Worm (Caenorhabditis elegans) whole organism, early embryonic: ENCODE results near the gene csp-1.

Experiments
- B0310.2 ChIP-seq: sonication (generic microtip); optimal IDR thresholded peaks from 2 replicates; lab custom pipeline; 2016; ENCODE audit warnings: mild to moderate bottlenecking, missing genetic modification characterization, missing compliant biosample characterization
- F13C5.2 ChIP-seq: sonication (generic microtip); optimal IDR thresholded peaks from 2 replicates; lab custom pipeline; 2017; ENCODE audit warnings: mild to moderate bottlenecking, missing genetic modification characterization, inconsistent platforms, missing compliant biosample characterization
- aly-1 ChIP-seq: sonication (generic microtip); optimal IDR thresholded peaks from 2 replicates; lab custom pipeline; 2016; ENCODE audit warnings: missing genetic modification characterization, missing compliant biosample characterization
- ama-1 ChIP-seq: fragments of 150-350 bp; optimal IDR thresholded peaks from 2 replicates; lab custom pipeline; 2014
- ceh-13 ChIP-seq: fragments of 200-800 bp; sonication (Bioruptor generic); optimal IDR thresholded peaks from 2 replicates; lab custom pipeline; 2018; ENCODE audit warnings: mild to moderate bottlenecking, missing genetic modification characterization, missing compliant biosample characterization
- ceh-36 ChIP-seq: sonication (generic microtip); optimal IDR thresholded peaks from 2 replicates; lab custom pipeline; 2016; ENCODE audit warnings: missing genetic modification characterization, inconsistent platforms, missing compliant biosample characterization
- ets-7 ChIP-seq: sonication (generic microtip); optimal IDR thresholded peaks from 2 replicates; lab custom pipeline; 2016; ENCODE audit warnings: missing genotype, missing genetic modification characterization, missing compliant biosample characterization
- flt-1 ChIP-seq: fragments of 200-800 bp; sonication (Bioruptor generic); IDR thresholded peaks from 2 replicates; pipeline ENCODE4 v1.3.6; 2022; ENCODE audit warnings: missing genetic modification characterization, missing compliant biosample characterization
- hmbx-1 ChIP-seq: sonication (generic microtip); optimal IDR thresholded peaks from 2 replicates; lab custom pipeline; 2016; ENCODE audit warnings: mild to moderate bottlenecking, missing genetic modification characterization, missing compliant biosample characterization
- hmg-4 ChIP-seq: fragments of 200-800 bp; sonication (Bioruptor generic); optimal IDR thresholded peaks from 2 replicates; lab custom pipeline; 2018; ENCODE audit warnings: mild to moderate bottlenecking, missing genetic modification characterization, missing compliant biosample characterization
- hnd-1 ChIP-seq: sonication (generic microtip); optimal IDR thresholded peaks from 2 replicates; lab custom pipeline; 2016; ENCODE audit warnings: missing genetic modification characterization, missing compliant biosample characterization
- pes-1 ChIP-seq: fragments of 200-800 bp; sonication (Bioruptor generic); IDR thresholded peaks from 2 replicates; pipeline ENCODE4 v1.3.6; 2022; ENCODE audit warnings: missing genetic modification reagents, missing genetic modification characterization, missing compliant biosample characterization
- scrt-1 ChIP-seq: fragments of 200-800 bp; sonication (Bioruptor generic); IDR thresholded peaks from 2 replicates; pipeline ENCODE4 v1.3.6; 2022; ENCODE audit warnings: missing genetic modification characterization, missing compliant biosample characterization
- sea-1 ChIP-seq: fragments of 200-800 bp; sonication (Bioruptor generic); conservative IDR thresholded peaks from 2 replicates; pipeline ENCODE4 v1.3.6; 2022; ENCODE audit warnings: missing genetic modification characterization, missing compliant biosample characterization
- tbx-11 ChIP-seq: fragments of 200-800 bp; sonication (Bioruptor generic); IDR thresholded peaks from 2 replicates; pipeline ENCODE4 v1.3.6; 2022; ENCODE audit warnings: missing genetic modification characterization, missing compliant biosample characterization
- tbx-37 ChIP-seq: fragments of 200-800 bp; sonication (Bioruptor generic); conservative IDR thresholded peaks from 2 replicates; pipeline ENCODE4 v1.3.6; 2022; ENCODE audit warnings: missing genetic modification reagents, missing genetic modification characterization, missing compliant biosample characterization
- tra-4 ChIP-seq: sonication (generic microtip); optimal IDR thresholded peaks from 2 replicates; lab custom pipeline; 2017; ENCODE audit warnings: missing genetic modification characterization, missing compliant biosample characterization

Gene csp-1

DNA sequence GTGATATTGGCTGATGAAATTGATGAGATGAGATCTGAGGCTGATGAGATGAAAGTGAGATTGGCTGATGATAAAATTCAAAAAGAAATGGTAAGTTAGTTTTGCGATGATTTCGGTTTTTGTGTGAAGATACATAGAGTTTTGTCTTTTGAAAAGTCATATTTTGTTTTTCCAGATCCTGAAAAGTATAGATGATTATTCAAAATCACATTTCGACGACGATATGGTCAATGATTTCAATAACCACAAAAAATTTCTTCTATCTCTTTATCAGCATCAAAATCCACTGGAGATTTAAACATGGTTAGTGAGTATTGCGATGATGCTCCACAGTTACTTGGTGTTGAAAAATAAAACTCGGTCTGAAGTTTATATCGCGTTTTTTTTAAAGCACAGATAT lies at the start of gene csp-1:
csp-1 (plus strand) TSS at position 301 of the 400 bp plus-strand sequence.
- TF ChIP-seq tbx-37 (GFP tag; lab: Robert Waterston, UW) = no peak
- TF ChIP-seq tra-4 (tag; lab: Kevin White, UChicago) = no peak
- no peak for TF ChIP-seq ama-1
- no peak for TF ChIP-seq hnd-1 (tag; lab: Kevin White, UChicago)
- TF ChIP-seq hmg-4 (GFP tag; lab: Kevin White, UChicago) = no peak
- no peak for TF ChIP-seq scrt-1
- TF ChIP-seq ceh-36 (tag; lab: Kevin White, UChicago) = no peak
- no peak for TF ChIP-seq tbx-11
- TF ChIP-seq hmbx-1 (tag; lab: Kevin White, UChicago) = no peak
- TF ChIP-seq ceh-13 = no peak

- TF ChIP-seq tra-4 (tag; lab: Kevin White, UChicago) = no peak
- TF ChIP-seq aly-1 = no peak
- TF ChIP-seq ceh-13 = no peak
- TF ChIP-seq flt-1 (GFP tag; lab: Robert Waterston, UW) = no peak
- TF ChIP-seq hnd-1 (tag; lab: Kevin White, UChicago) = no peak
- no peak for TF ChIP-seq pes-1
- no peak for TF ChIP-seq scrt-1
- no peak for TF ChIP-seq tbx-37 (GFP tag; lab: Robert Waterston, UW)
- TF ChIP-seq ama-1 = no peak
- TF ChIP-seq hmbx-1 (tag; lab: Kevin White, UChicago) = no peak
- TF ChIP-seq ets-7 = no peak
- no peak for TF ChIP-seq tbx-11
- no peak for TF ChIP-seq sea-1 (GFP tag; lab: Robert Waterston, UW)
- no peak for TF ChIP-seq ceh-36 (tag; lab: Kevin White, UChicago)
- TF ChIP-seq hmg-4 (GFP tag; lab: Kevin White, UChicago) = no peak
These were observed 40.5 kb upstream of the csp-1 start for ce11 chrII:13560553-13560952.

- TF ChIP-seq tra-4 (tag; lab: Kevin White, UChicago) (no peak), sea-1 (GFP tag; lab: Robert Waterston, UW) (no peak), ceh-13 (no peak), B0310.2 (tag; lab: Kevin White, UChicago) (no peak), hnd-1 (tag; lab: Kevin White, UChicago) (no peak), tbx-37 (GFP tag; lab: Robert Waterston, UW) (no peak), F13C5.2 (no peak), ama-1 (no peak), aly-1 (no peak), flt-1 (GFP tag; lab: Robert Waterston, UW) (no peak), tbx-11 (no peak), hmbx-1 (tag; lab: Kevin White, UChicago) (no peak), hmg-4 (GFP tag; lab: Kevin White, UChicago) (no peak), ets-7 (no peak), pes-1 (no peak)
These were observed 33.1 kb upstream of the csp-1 start, which contains the start of gene Y48E1B.3 for ce11 chrII:13567871-13568270. TSS of gene Y48E1B.3 (minus strand) at chrII:13567971.

- no peak for TF ChIP-seq tra-4 (tag; lab: Kevin White, UChicago)
- TF ChIP-seq scrt-1 = no peak
- no peak for TF ChIP-seq hmg-4 (GFP tag; lab: Kevin White, UChicago)
- TF ChIP-seq sea-1 (GFP tag; lab: Robert Waterston, UW) = no peak
These were observed 26.6 kb upstream of the csp-1 start for ce11 chrII:13574395-13574794.

DNA sequence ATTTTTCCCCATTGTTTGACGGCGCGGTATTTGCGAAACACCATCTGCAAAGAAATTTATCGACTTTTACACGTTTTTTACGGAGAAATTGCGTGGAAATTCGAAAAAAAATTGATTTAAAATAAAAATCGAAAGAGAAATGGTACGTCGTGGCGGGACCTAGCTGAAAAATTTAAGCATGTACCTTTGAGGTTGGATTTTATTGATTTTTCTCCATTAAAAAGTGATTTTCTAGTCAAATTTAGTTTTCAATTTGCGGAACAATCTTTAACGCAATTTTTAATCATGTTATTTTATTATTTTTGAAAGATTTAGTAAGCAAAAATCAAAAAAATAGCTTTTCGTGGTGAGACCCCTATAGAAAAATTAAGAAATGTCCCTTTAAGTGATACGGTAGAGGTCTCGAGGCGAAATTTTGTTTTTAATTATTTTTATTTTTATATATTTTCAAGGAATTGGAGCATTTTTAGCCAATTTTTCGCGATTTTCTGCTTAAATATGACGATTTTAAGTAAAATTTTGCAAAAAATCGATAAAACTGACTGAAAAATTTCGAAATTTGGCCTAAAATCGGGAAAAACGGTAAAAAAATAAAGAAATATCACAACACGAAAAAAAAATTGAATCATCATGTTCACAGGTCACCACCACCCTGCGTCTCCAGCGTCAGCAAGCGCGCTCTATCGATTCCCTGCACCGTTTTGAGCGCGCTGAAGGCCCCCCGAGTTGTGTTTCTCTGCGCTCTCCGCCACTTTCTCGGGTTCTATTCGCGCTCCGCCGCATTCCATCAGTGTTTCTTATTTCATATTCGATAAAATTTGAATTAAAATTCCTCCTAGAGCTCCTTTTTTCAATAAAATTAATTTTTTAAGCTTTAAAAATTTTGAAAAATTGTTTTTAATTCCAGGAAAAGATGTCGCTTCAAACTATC lies 25.7 kb upstream of the csp-1 start, which contains the start of the genes mrpl-37 and lin-38:
mrpl-37 (minus strand) TSS at position 51 of the 931 bp plus-strand sequence.
lin-38 (plus strand) TSS at position 908 of the 931 bp plus-strand sequence.
- peak; percentile 28 for TF ChIP-seq hmg-4 (GFP tag; lab: Kevin White, UChicago)
- no peak for TF ChIP-seq tbx-11
- peak; percentile 48 for TF ChIP-seq F13C5.2

- TF ChIP-seq ceh-36 (tag; lab: Kevin White, UChicago) = no peak
- no peak for TF ChIP-seq tbx-37 (GFP tag; lab: Robert Waterston, UW)
- no peak for TF ChIP-seq ceh-13
- no peak for TF ChIP-seq tra-4 (tag; lab: Kevin White, UChicago)
- TF ChIP-seq ets-7 = no peak
- TF ChIP-seq ama-1 = no peak
- no peak for TF ChIP-seq scrt-1
- no peak for TF ChIP-seq aly-1
- TF ChIP-seq flt-1 (GFP tag; lab: Robert Waterston, UW) = no peak
- no peak for TF ChIP-seq pes-1
- no peak for TF ChIP-seq F13C5.2
These were observed 15.3 kb upstream of the csp-1 start, which contains the start of gene Y48E1B.8 for ce11 chrII:13585655-13586170. TSS of gene Y48E1B.8 (plus strand) at chrII:13585705.

DNA sequence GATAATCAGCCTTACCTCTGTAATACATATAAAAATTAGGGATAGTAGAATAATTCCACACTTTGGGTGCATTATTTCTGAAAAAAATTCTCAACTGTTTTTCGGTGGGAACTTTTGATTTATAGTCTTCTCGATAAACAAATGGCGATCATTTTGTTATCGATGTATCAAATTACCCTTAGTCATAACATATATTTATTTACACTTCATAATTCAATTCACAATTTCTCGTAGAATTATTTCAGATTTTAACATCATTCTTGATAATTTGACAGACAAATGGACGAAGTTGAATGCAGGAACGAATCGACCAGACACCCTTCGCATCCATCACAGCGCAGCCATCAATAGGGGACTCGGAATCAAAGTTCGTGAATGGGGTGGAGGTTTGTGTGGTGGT lies 10.5 kb upstream of the csp-1 start, which contains the start of gene clec-145:
clec-145 (minus strand) TSS at position 101 of the 400 bp plus-strand sequence.
- no peak for TF ChIP-seq pes-1
- no peak for TF ChIP-seq hmg-4 (GFP tag; lab: Kevin White, UChicago)
- no peak for TF ChIP-seq tbx-37 (GFP tag; lab: Robert Waterston, UW)
- TF ChIP-seq sea-1 (GFP tag; lab: Robert Waterston, UW) = no peak
- TF ChIP-seq B0310.2 (tag; lab: Kevin White, UChicago) = no peak
- no peak for TF ChIP-seq F13C5.2
- no peak for TF ChIP-seq ama-1
- TF ChIP-seq tbx-11 = no peak
- TF ChIP-seq ets-7 = no peak
- no peak for TF ChIP-seq flt-1 (GFP tag; lab: Robert Waterston, UW)
- TF ChIP-seq hmbx-1 (tag; lab: Kevin White, UChicago) = no peak
- no peak for TF ChIP-seq aly-1
- TF ChIP-seq tra-4 (tag; lab: Kevin White, UChicago) = no peak
- TF ChIP-seq ceh-36 (tag; lab: Kevin White, UChicago) = no peak
- TF ChIP-seq ceh-13 = no peak
- no peak for TF ChIP-seq scrt-1
- TF ChIP-seq hnd-1 (tag; lab: Kevin White, UChicago) = no peak
